Worm (Caenorhabditis elegans) whole organism, L2 larva: Measurements from ENCODE around the gene cat-2.

Experiments used
- C34F6.9 ChIP-seq: fragments of 150-350 bp; optimal IDR thresholded peaks from 2 replicates; lab custom pipeline; 2014; ENCODE audit warnings: missing biosample characterization, missing genetic modification characterization
- F13H6.1 ChIP-seq: sonication (generic microtip); optimal IDR thresholded peaks from 2 replicates; lab custom pipeline; 2016; ENCODE audit warnings: missing genetic modification characterization, missing compliant biosample characterization
- Y55F3AM.14 ChIP-seq: fragments of 200-800 bp; sonication (Bioruptor generic); optimal IDR thresholded peaks from 2 replicates; lab custom pipeline; 2018; ENCODE audit warnings: mild to moderate bottlenecking, missing genetic modification characterization, missing compliant biosample characterization
- ZK546.5 ChIP-seq: sonication (generic microtip); optimal IDR thresholded peaks from 2 replicates; lab custom pipeline; 2017; ENCODE audit warnings: missing biosample characterization, missing genetic modification characterization
- ama-1 ChIP-seq: fragments of 150-350 bp; optimal IDR thresholded peaks from 2 replicates; lab custom pipeline; 2018; ENCODE audit warnings: inconsistent platforms
- blmp-1 ChIP-seq: sonication (generic microtip); optimal IDR thresholded peaks from 2 replicates; lab custom pipeline; 2017; ENCODE audit warnings: missing genetic modification characterization, mild to moderate bottlenecking, missing compliant biosample characterization, antibody characterized with exemption, moderate library complexity; ENCODE audit not compliant: insufficient read depth
- ceh-16 ChIP-seq: fragments of 150-350 bp; optimal IDR thresholded peaks from 2 replicates; lab custom pipeline; 2014; ENCODE audit warnings: missing biosample characterization, missing genetic modification characterization
- ceh-82 ChIP-seq: fragments of 150-350 bp; optimal IDR thresholded peaks from 2 replicates; lab custom pipeline; 2014; ENCODE audit warnings: missing biosample characterization, missing genetic modification characterization
- crh-2 ChIP-seq: sonication (generic microtip); optimal IDR thresholded peaks from 2 replicates; lab custom pipeline; 2017; ENCODE audit warnings: missing biosample characterization, missing genetic modification characterization
- egl-27 ChIP-seq: sonication (generic microtip); optimal IDR thresholded peaks from 3 replicates; lab custom pipeline; 2017; ENCODE audit warnings: missing biosample characterization, missing genetic modification reagents, missing genetic modification characterization
- elt-1 ChIP-seq: fragments of 150-350 bp; optimal IDR thresholded peaks from 2 replicates; lab custom pipeline; 2014; ENCODE audit warnings: missing biosample characterization, missing genetic modification characterization
- elt-3 ChIP-seq: sonication (generic microtip); optimal IDR thresholded peaks from 2 replicates; lab custom pipeline; 2017; ENCODE audit warnings: missing biosample characterization, missing genetic modification characterization
- fos-1 ChIP-seq: fragments of 150-350 bp; optimal IDR thresholded peaks from 2 replicates; lab custom pipeline; 2014; ENCODE audit warnings: missing biosample characterization, missing genetic modification characterization
- lin-11 ChIP-seq: fragments of 150-350 bp; sonication (generic microtip); optimal IDR thresholded peaks from 2 replicates; lab custom pipeline; 2014; ENCODE audit warnings: missing biosample characterization, missing genetic modification characterization, inconsistent platforms, mixed read lengths
- lsy-2 ChIP-seq, 2 experiments: fragments of 150-350 bp in 1 of 2; sonication (generic microtip) in 1 of 2; optimal IDR thresholded peaks; 2 replicates each; lab custom pipeline; 2014 to 2017; ENCODE audit warnings: missing biosample characterization in 2 of 2, missing genetic modification characterization in 2 of 2
- mab-5 ChIP-seq: fragments of 150-350 bp; optimal IDR thresholded peaks from 2 replicates; lab custom pipeline; 2014; ENCODE audit warnings: missing biosample characterization, missing genetic modification characterization
- mbf-1 ChIP-seq: sonication (generic microtip); optimal IDR thresholded peaks from 2 replicates; lab custom pipeline; 2017; ENCODE audit warnings: missing biosample characterization, missing genetic modification characterization
- mdl-1 ChIP-seq, 2 experiments: fragments of 150-350 bp in 1 of 2; sonication (generic microtip) in 1 of 2; optimal IDR thresholded peaks; 2 replicates each; lab custom pipeline; 2017; ENCODE audit warnings: missing biosample characterization in 2 of 2, missing genetic modification characterization in 2 of 2
- nhr-10 ChIP-seq: sonication (generic microtip); optimal IDR thresholded peaks from 2 replicates; lab custom pipeline; 2017; ENCODE audit warnings: missing biosample characterization, missing genetic modification characterization
- nhr-129 ChIP-seq: fragments of 150-350 bp; optimal IDR thresholded peaks from 2 replicates; lab custom pipeline; 2014; ENCODE audit warnings: missing biosample characterization, missing genetic modification characterization
- nhr-21 ChIP-seq: fragments of 150-350 bp; optimal IDR thresholded peaks from 2 replicates; lab custom pipeline; 2014; ENCODE audit warnings: missing biosample characterization, missing genetic modification characterization
- nhr-23 ChIP-seq: fragments of 150-350 bp; optimal IDR thresholded peaks from 2 replicates; lab custom pipeline; 2014; ENCODE audit warnings: missing biosample characterization, missing genetic modification reagents, missing genetic modification characterization
- nhr-237 ChIP-seq: fragments of 150-350 bp; optimal IDR thresholded peaks from 2 replicates; lab custom pipeline; 2014; ENCODE audit warnings: missing biosample characterization, missing genetic modification characterization
- nhr-25 ChIP-seq: fragments of 150-350 bp; sonication (generic microtip); optimal IDR thresholded peaks from 3 replicates; lab custom pipeline; 2014; ENCODE audit warnings: missing biosample characterization, missing genetic modification characterization
- nhr-6 ChIP-seq: fragments of 150-350 bp; optimal IDR thresholded peaks from 2 replicates; lab custom pipeline; 2014; ENCODE audit warnings: missing biosample characterization, missing genetic modification characterization
- nhr-77 ChIP-seq: fragments of 150-350 bp; optimal IDR thresholded peaks from 2 replicates; lab custom pipeline; 2014; ENCODE audit warnings: missing biosample characterization, missing genetic modification characterization
- peb-1 ChIP-seq: fragments of 150-350 bp; optimal IDR thresholded peaks from 2 replicates; lab custom pipeline; 2014; ENCODE audit warnings: missing biosample characterization, missing genetic modification characterization
- sem-4 ChIP-seq: fragments of 150-350 bp; optimal IDR thresholded peaks from 2 replicates; lab custom pipeline; 2014; ENCODE audit warnings: missing biosample characterization, missing genetic modification reagents, missing genetic modification characterization
- skn-1 ChIP-seq: sonication (generic microtip); optimal IDR thresholded peaks from 2 replicates; lab custom pipeline; 2017; ENCODE audit warnings: missing biosample characterization, missing genetic modification characterization
- sma-9 ChIP-seq, 2 experiments: fragments of 150-350 bp in 1 of 2; sonication (generic microtip) in 1 of 2; optimal IDR thresholded peaks; 2 replicates each; lab custom pipeline; 2014 to 2016; ENCODE audit warnings: missing genetic modification characterization in 2 of 2, mild to moderate bottlenecking in 1 of 2, missing biosample characterization in 1 of 2, missing compliant biosample characterization in 1 of 2, missing genetic modification reagents in 1 of 2, moderate library complexity in 1 of 2
- snpc-4 ChIP-seq: fragments of 150-350 bp; optimal IDR thresholded peaks from 2 replicates; lab custom pipeline; 2014; ENCODE audit warnings: missing biosample characterization, missing genetic modification characterization
- unc-55 ChIP-seq: fragments of 150-350 bp; sonication (generic microtip); optimal IDR thresholded peaks from 3 replicates; lab custom pipeline; 2014; ENCODE audit warnings: missing biosample characterization, missing genetic modification reagents, missing genetic modification characterization
- unc-62 ChIP-seq: fragments of 150-350 bp; optimal IDR thresholded peaks from 2 replicates; lab custom pipeline; 2014; ENCODE audit warnings: missing biosample characterization, missing genetic modification reagents, missing genetic modification characterization
- zag-1 ChIP-seq: fragments of 150-350 bp; optimal IDR thresholded peaks from 2 replicates; lab custom pipeline; 2014; ENCODE audit warnings: missing biosample characterization, missing genetic modification characterization
- ztf-1 ChIP-seq: fragments of 200-800 bp; sonication (Bioruptor generic); conservative IDR thresholded peaks from 2 replicates; pipeline ENCODE4 v1.3.6; 2022; ENCODE audit warnings: missing genetic modification characterization, missing compliant biosample characterization
- ztf-11 ChIP-seq: sonication (generic microtip); optimal IDR thresholded peaks from 2 replicates; lab custom pipeline; 2017; ENCODE audit warnings: missing biosample characterization, missing genetic modification characterization
- ztf-4 ChIP-seq: fragments of 150-350 bp; optimal IDR thresholded peaks from 2 replicates; lab custom pipeline; 2014; ENCODE audit warnings: missing biosample characterization, missing genetic modification characterization

The cat-2 gene

ce11 chrII:255124-255523 is 2.5 kb upstream of the cat-2 start (continued):
- peak; percentile 99 for TF ChIP-seq unc-55 (GFP tag; lab: Kevin White, UChicago)
- peak; percentile 89 for TF ChIP-seq ceh-82 (tag; lab: Kevin White, UChicago)
- TF ChIP-seq sem-4 (tag; lab: Kevin White, UChicago) = peak; percentile 89
- no peak for TF ChIP-seq nhr-23 (tag; lab: Kevin White, UChicago)
- TF ChIP-seq mdl-1 (tag; optimal IDR thresholded peaks at IDR 0.05; lab: Kevin White, UChicago) = peak; percentile 46 to 67
- peak; percentile 69 for TF ChIP-seq ZK546.5
- TF ChIP-seq nhr-6 (tag; lab: Kevin White, UChicago) = peak; percentile 90
- peak; percentile 91 for TF ChIP-seq snpc-4
- peak; percentile 90 to 95 for TF ChIP-seq lsy-2 (tag; optimal IDR thresholded peaks at IDR 0.05; lab: Kevin White, UChicago)
- TF ChIP-seq nhr-10 = peak; percentile 63
- peak; percentile 70 for TF ChIP-seq blmp-1 (tag; lab: Kevin White, UChicago)
- TF ChIP-seq nhr-25 = peak; percentile 95
- peak; percentile 85 for TF ChIP-seq zag-1 (tag; lab: Kevin White, UChicago)
- peak; percentile 7 for TF ChIP-seq mbf-1 (tag; lab: Kevin White, UChicago)
- TF ChIP-seq egl-27 (tag; lab: Kevin White, UChicago) = peak; percentile 90
- no peak for TF ChIP-seq peb-1 (tag; lab: Kevin White, UChicago)
- TF ChIP-seq nhr-237 (tag; lab: Kevin White, UChicago) = peak; percentile 75
- peak; percentile 96 for TF ChIP-seq crh-2 (tag; lab: Kevin White, UChicago)
- no peak for TF ChIP-seq ama-1
- peak; percentile 92 for TF ChIP-seq nhr-21 (tag; lab: Kevin White, UChicago)
- TF ChIP-seq sma-9 (GFP tag; optimal IDR thresholded peaks at IDR 0.05; lab: Kevin White, UChicago) = peak; percentile 96
- TF ChIP-seq sma-9 (tag; optimal IDR thresholded peaks at IDR 0.05; lab: Kevin White, UChicago) = no peak
- no peak for TF ChIP-seq elt-1 (tag; lab: Kevin White, UChicago)
- TF ChIP-seq unc-62 (GFP tag; lab: Kevin White, UChicago) = no peak

ce11 chrII:263563-263962 is 5.9 kb downstream of the cat-2 start, which contains the start of gene scc-2:
TSS of gene scc-2 (minus strand) at chrII:263663.
- TF ChIP-seq lin-11 (tag; lab: Kevin White, UChicago) = no peak
- no peak for TF ChIP-seq ceh-82 (tag; lab: Kevin White, UChicago)
- no peak for TF ChIP-seq ztf-1 (GFP tag; lab: Robert Waterston, UW)
- no peak for TF ChIP-seq elt-1 (tag; lab: Kevin White, UChicago)
- TF ChIP-seq ZK546.5 = no peak
- no peak for TF ChIP-seq Y55F3AM.14 (GFP tag; lab: Kevin White, UChicago)
- TF ChIP-seq mab-5 (tag; lab: Kevin White, UChicago) = no peak
- no peak for TF ChIP-seq ztf-11 (tag; lab: Kevin White, UChicago)
- no peak for TF ChIP-seq skn-1 (tag; lab: Kevin White, UChicago)
- TF ChIP-seq lsy-2 (tag; optimal IDR thresholded peaks at IDR 0.05; lab: Kevin White, UChicago) = no peak
- no peak for TF ChIP-seq nhr-237 (tag; lab: Kevin White, UChicago)
- TF ChIP-seq nhr-77 = no peak
- TF ChIP-seq blmp-1 (tag; lab: Kevin White, UChicago) = no peak
- TF ChIP-seq C34F6.9 = no peak
- no peak for TF ChIP-seq nhr-10
- TF ChIP-seq, all 48 proteins: peak for 0

ce11 chrII:264053-264452 is 6.4 kb downstream of the cat-2 start, which contains the start of gene B0432.14:
TSS of gene B0432.14 (plus strand) at chrII:264353.
- TF ChIP-seq crh-2 (tag; lab: Kevin White, UChicago) (no peak), C34F6.9 (no peak), nhr-237 (tag; lab: Kevin White, UChicago) (no peak), blmp-1 (tag; lab: Kevin White, UChicago) (no peak), lin-11 (tag; lab: Kevin White, UChicago) (no peak), ZK546.5 (no peak), ama-1 (no peak)

DNA sequence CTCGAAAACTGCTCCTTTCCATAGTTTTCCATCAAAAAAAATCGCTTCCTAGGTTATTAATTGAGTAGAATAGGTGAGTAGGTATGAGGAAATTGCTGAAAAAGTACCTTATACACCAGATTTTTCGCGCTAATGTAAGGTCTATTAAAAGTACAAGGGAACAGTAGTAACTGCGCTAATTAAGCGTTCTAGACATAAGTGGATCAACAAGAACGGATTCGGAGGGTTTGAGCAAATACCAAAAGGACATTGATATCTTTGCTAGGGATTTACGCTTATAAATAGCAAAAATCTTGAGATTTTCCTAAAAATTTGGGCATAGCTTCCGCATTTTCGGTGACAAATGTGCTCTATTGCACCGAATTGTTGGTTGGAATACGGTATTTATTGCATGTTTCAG is 16.3 kb downstream of the cat-2 start, which contains the start of gene B0432.7:
TSS of gene B0432.7 (minus strand) at position 101 of the 400 bp plus-strand sequence.
- no peak for TF ChIP-seq Y55F3AM.14 (GFP tag; lab: Kevin White, UChicago)
- TF ChIP-seq ZK546.5 = no peak
- no peak for TF ChIP-seq nhr-129 (tag; lab: Kevin White, UChicago)
- TF ChIP-seq egl-27 (tag; lab: Kevin White, UChicago) = no peak
- no peak for TF ChIP-seq elt-1 (tag; lab: Kevin White, UChicago)
- no peak for TF ChIP-seq mab-5 (tag; lab: Kevin White, UChicago)
- no peak for TF ChIP-seq nhr-21 (tag; lab: Kevin White, UChicago)
- no peak for TF ChIP-seq F13H6.1 (tag; lab: Kevin White, UChicago)
- TF ChIP-seq fos-1 (tag; lab: Kevin White, UChicago) = no peak
- no peak for TF ChIP-seq elt-3
- no peak for TF ChIP-seq ceh-16 (tag; lab: Kevin White, UChicago)
- no peak for TF ChIP-seq lsy-2 (tag; optimal IDR thresholded peaks at IDR 0.05; lab: Kevin White, UChicago)
- no peak for TF ChIP-seq ztf-4 (tag; lab: Kevin White, UChicago)
- no peak for TF ChIP-seq unc-62 (GFP tag; lab: Kevin White, UChicago)
- TF ChIP-seq nhr-6 (tag; lab: Kevin White, UChicago) = no peak
- TF ChIP-seq ama-1 = no peak
- no peak for TF ChIP-seq zag-1 (tag; lab: Kevin White, UChicago)
- TF ChIP-seq, all 48 proteins: peak for 0
